Fruit fly (Drosophila melanogaster) S2 (cell line): ENCODE results near the gene a10.

Source experiments
- CG8478 ChIP-seq: fragments of >200 bp; optimal IDR thresholded peaks from 2 replicates; lab custom pipeline; 2018
- CTCF ChIP-seq, 2 experiments: fragments of >200 bp; optimal IDR thresholded peaks; 2 replicates each; lab custom pipeline; 2018

DNA sequence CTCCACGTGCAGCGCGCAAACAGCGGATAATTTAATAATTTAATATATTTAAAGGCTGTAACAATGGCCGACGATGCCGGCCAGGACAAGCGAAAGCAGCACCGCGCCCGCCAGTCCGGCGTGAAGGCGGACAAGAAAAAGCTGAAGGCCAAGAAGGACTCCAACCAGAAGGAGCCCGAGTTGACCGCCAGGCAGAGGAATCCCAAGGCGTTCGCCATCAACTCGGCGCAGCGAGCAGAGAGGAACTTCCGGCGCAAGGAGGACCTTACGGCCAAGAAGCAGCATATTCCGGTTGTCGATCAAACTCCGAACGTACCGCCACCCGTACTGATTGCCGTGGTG, 7.0 kb downstream of the a10 start:
- no peak for TF ChIP-seq CG8478 (lab: Kevin White, UChicago)
- TF ChIP-seq CTCF (optimal IDR thresholded peaks at IDR 0.05; lab: Kevin White, UChicago) = no peak
